Fruit fly (Drosophila melanogaster): ENCODE results near the gene Nepl6.

Nepl6 gene

DNA sequence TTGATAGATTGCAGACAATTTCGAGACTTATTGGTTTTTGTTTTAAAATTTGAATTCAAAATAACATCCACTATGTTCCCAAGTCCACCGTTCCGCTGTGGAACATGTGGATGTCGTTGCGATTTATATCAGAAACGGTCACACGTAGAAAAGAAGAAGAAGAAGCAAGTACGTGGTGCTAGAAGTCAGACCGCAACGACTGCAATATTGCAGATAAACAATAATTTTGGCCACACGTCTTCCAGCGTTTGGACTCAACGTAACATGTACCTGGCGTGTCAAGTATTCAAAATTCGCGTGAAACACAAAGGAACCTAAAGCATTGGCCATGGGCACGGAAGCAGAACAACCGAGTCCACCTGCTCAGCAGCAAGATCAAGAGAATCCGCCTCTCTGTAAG, 38.9 kb upstream of the Nepl6 start, which contains the start of gene Fic (continued):
- TF ChIP-seq aop (GFP tag; IDR thresholded peaks at IDR 0.05) (no peak), Awh (GFP tag; IDR thresholded peaks at IDR 0.05) (no peak), hbn (GFP tag; IDR thresholded peaks at IDR 0.05; ENCODE audit: partially characterized antibody) (no peak), CG34224 (GFP tag; IDR thresholded peaks at IDR 0.05; ENCODE audit: partially characterized antibody) (peak; percentile 22; the same call in 2 of the 3 replicates), crp (GFP tag; optimal IDR thresholded peaks at IDR 0.05) (no peak), lov (optimal IDR thresholded peaks at IDR 0.05) (no peak), lov (GFP tag; IDR thresholded peaks at IDR 0.05) (0 out of 3 replicates have a peak, but pooled peaks have one; percentile 27), Sox102F (GFP tag; optimal IDR thresholded peaks at IDR 0.05) (no peak), klu (GFP tag; IDR thresholded peaks at IDR 0.05) (no peak), CG14860 (GFP tag; IDR thresholded peaks at IDR 0.05; ENCODE audit: partially characterized antibody) (no peak), Fer1 (GFP tag; optimal IDR thresholded peaks at IDR 0.05) (no peak), CG14014 (GFP tag; IDR thresholded peaks at IDR 0.05) (no peak), zfh1 (GFP tag; IDR thresholded peaks at IDR 0.05) (no peak), CG13287 (GFP tag; IDR thresholded peaks at IDR 0.05; ENCODE audit: partially characterized antibody) (peak; percentile 58; the same call in 1 of the 2 replicates), Aef1 (GFP tag; IDR thresholded peaks at IDR 0.05) (no peak), CG17328 (GFP tag; IDR thresholded peaks at IDR 0.05) (no peak), Sry-δ (GFP tag; optimal IDR thresholded peaks at IDR 0.05) (no peak), lab (GFP tag; optimal IDR thresholded peaks at IDR 0.05) (no peak), Nf-YA (GFP tag; IDR thresholded peaks at IDR 0.05) (no peak), CG17568 (GFP tag; optimal IDR thresholded peaks at IDR 0.05) (no peak), MBD-R2 (GFP tag; IDR thresholded peaks at IDR 0.05) (peak; percentile 76), CG2129 (GFP tag; IDR thresholded peaks at IDR 0.05; ENCODE audit: partially characterized antibody) (no peak), CG9797 (GFP tag; optimal IDR thresholded peaks at IDR 0.05) (peak; percentile 68), CG31365 (tag; optimal IDR thresholded peaks at IDR 0.05) (no peak), E2f1 (GFP tag; IDR thresholded peaks at IDR 0.05) (no peak), CG4707 (GFP tag; optimal IDR thresholded peaks at IDR 0.05) (no peak), CG30020 (tag; optimal IDR thresholded peaks at IDR 0.05) (peak; percentile 12), Lpt (GFP tag; optimal IDR thresholded peaks at IDR 0.05) (no peak), CG11696 (GFP tag; IDR thresholded peaks at IDR 0.05) (no peak), MESR4 (GFP tag; optimal IDR thresholded peaks at IDR 0.05) (peak; percentile 85), CG10959 (GFP tag; IDR thresholded peaks at IDR 0.05) (no peak), CG10979 (tag; optimal IDR thresholded peaks at IDR 0.05) (no peak), Opbp (GFP tag; IDR thresholded peaks at IDR 0.05; ENCODE audit: partially characterized antibody) (peak; percentile 35; the same call in 1 of the 3 replicates), CG13775 (GFP tag; optimal IDR thresholded peaks at IDR 0.05) (no peak), Scr (GFP tag; IDR thresholded peaks at IDR 0.05; ENCODE audit: partially characterized antibody) (no peak; the same call in 1 of the 2 replicates), pnt (GFP tag; optimal IDR thresholded peaks at IDR 0.05) (no peak), CG9932 (GFP tag; IDR thresholded peaks at IDR 0.05) (no peak), Atf6 (GFP tag; IDR thresholded peaks at IDR 0.05) (0 out of 2 replicates have a peak, but pooled peaks have one; percentile 18), pfk (GFP tag; optimal IDR thresholded peaks at IDR 0.05) (peak; percentile 92), CG18011 (GFP tag; optimal IDR thresholded peaks at IDR 0.05) (no peak), CG9437 (GFP tag; optimal IDR thresholded peaks at IDR 0.05) (peak; percentile 25), scrt (GFP tag; optimal IDR thresholded peaks at IDR 0.05) (no peak), Dll (GFP tag; IDR thresholded peaks at IDR 0.05; ENCODE audit: partially characterized antibody) (no peak), CG17186 (GFP tag; optimal IDR thresholded peaks at IDR 0.05) (no peak), Sry-β (GFP tag; optimal IDR thresholded peaks at IDR 0.05) (no peak), Dip2 (GFP tag; IDR thresholded peaks at IDR 0.05) (no peak), Dfd (GFP tag; optimal IDR thresholded peaks at IDR 0.05) (no peak), shn (GFP tag; optimal IDR thresholded peaks at IDR 0.05) (no peak), CG2199 (GFP tag; IDR thresholded peaks at IDR 0.05) (0 out of 3 replicates have a peak, but pooled peaks have one; percentile 18), CG12659 (GFP tag; optimal IDR thresholded peaks at IDR 0.05) (peak; percentile 4)

All from whole organism, embryonic.